Fruit fly (Drosophila melanogaster) whole organism, embryonic: Measurements from ENCODE around the gene peb.
A peak's percentile ranks its signal among the peaks of the same experiment; 100 is the strongest.

Source experiments
- ATbp ChIP-seq: fragments of 200-800 bp; sonication (Bioruptor generic); optimal IDR thresholded peaks from 2 replicates; lab custom pipeline; 2017; ENCODE audit warnings: missing biosample characterization, mild to moderate bottlenecking, missing genetic modification characterization, missing genetic modification reagents
- Aef1 ChIP-seq: fragments of 200-800 bp; sonication (Bioruptor generic); IDR thresholded peaks from 3 replicates; pipeline ENCODE4 v1.3.6; 2022; ENCODE audit warnings: missing biosample characterization, missing genetic modification characterization
- Atf-2 ChIP-seq: fragments of 200-800 bp; sonication (Bioruptor generic); optimal IDR thresholded peaks from 2 replicates; lab custom pipeline; 2016; ENCODE audit warnings: missing biosample characterization, missing genetic modification characterization
- Bgb ChIP-seq: fragments of 200-800 bp; sonication (Bioruptor generic); IDR thresholded peaks from 2 replicates; pipeline ENCODE4 v1.3.6; 2022; ENCODE audit warnings: missing biosample characterization, missing genetic modification characterization; ENCODE audit not compliant: partially characterized antibody
- CG11398 ChIP-seq: fragments of 200-800 bp; sonication (Bioruptor generic); optimal IDR thresholded peaks from 2 replicates; lab custom pipeline; 2016; ENCODE audit warnings: missing biosample characterization, missing genetic modification characterization
- CG11504 ChIP-seq: fragments of 200-800 bp; sonication (Bioruptor generic); optimal IDR thresholded peaks from 3 replicates; lab custom pipeline; 2019; ENCODE audit warnings: missing biosample characterization, mild to moderate bottlenecking, missing genetic modification characterization, moderate library complexity
- CG11560 ChIP-seq: fragments of 200-800 bp; sonication (Bioruptor generic); IDR thresholded peaks from 3 replicates; pipeline ENCODE4 v1.3.6; 2022; ENCODE audit warnings: missing biosample characterization, missing genetic modification characterization
- CG12236 ChIP-seq: fragments of 200-800 bp; sonication (Bioruptor generic); optimal IDR thresholded peaks from 2 replicates; lab custom pipeline; 2016; ENCODE audit warnings: missing biosample characterization, missing genetic modification characterization
- CG12942 ChIP-seq: fragments of 200-800 bp; sonication (Bioruptor generic); optimal IDR thresholded peaks from 3 replicates; lab custom pipeline; 2016; ENCODE audit warnings: missing biosample characterization, missing genetic modification characterization
- CG14014 ChIP-seq: fragments of 200-800 bp; sonication (Bioruptor generic); IDR thresholded peaks from 2 replicates; pipeline ENCODE4 v1.3.6; 2022; ENCODE audit warnings: missing biosample characterization, missing genetic modification characterization
- CG14050 ChIP-seq: fragments of 200-800 bp; sonication (Bioruptor generic); IDR thresholded peaks from 3 replicates; pipeline ENCODE4 v1.3.6; 2022; ENCODE audit warnings: missing biosample characterization, missing genetic modification characterization
- CG1529 ChIP-seq: fragments of 200-800 bp; sonication (Bioruptor generic); optimal IDR thresholded peaks from 3 replicates; lab custom pipeline; 2018; ENCODE audit warnings: missing biosample characterization, missing genetic modification characterization
- CG17361 ChIP-seq: fragments of 200-800 bp; sonication (Bioruptor generic); IDR thresholded peaks from 3 replicates; pipeline ENCODE4 v1.3.6; 2022; ENCODE audit warnings: missing biosample characterization, missing genetic modification characterization
- CG2116 ChIP-seq: fragments of 200-800 bp; sonication (Bioruptor generic); optimal IDR thresholded peaks from 3 replicates; lab custom pipeline; 2018; ENCODE audit warnings: missing biosample characterization, mild to moderate bottlenecking, missing genetic modification characterization
- CG33213 ChIP-seq: fragments of 200-800 bp; sonication (Bioruptor generic); optimal IDR thresholded peaks from 3 replicates; lab custom pipeline; 2016; ENCODE audit warnings: missing biosample characterization, missing genetic modification characterization
- CG4360 ChIP-seq: fragments of 200-800 bp; sonication (Bioruptor generic); IDR thresholded peaks from 2 replicates; pipeline ENCODE4 v1.3.6; 2022; ENCODE audit warnings: missing biosample characterization, missing genetic modification characterization
- CG6654 ChIP-seq: fragments of 200-800 bp; sonication (Bioruptor generic); optimal IDR thresholded peaks from 2 replicates; lab custom pipeline; 2017; ENCODE audit warnings: missing biosample characterization, mild to moderate bottlenecking, missing genetic modification characterization
- CHES-1-like ChIP-seq: fragments of 200-800 bp; sonication (Bioruptor generic); optimal IDR thresholded peaks from 2 replicates; lab custom pipeline; 2016; ENCODE audit warnings: missing biosample characterization, missing genetic modification characterization
- CrebB ChIP-seq: fragments of 200-800 bp; sonication (Bioruptor generic); optimal IDR thresholded peaks from 3 replicates; lab custom pipeline; 2018; ENCODE audit warnings: missing biosample characterization, mild to moderate bottlenecking, missing genetic modification characterization
- Dfd ChIP-seq, 2 experiments: fragments of >200 bp; optimal IDR thresholded peaks; 2 replicates each; lab custom pipeline; 2017; ENCODE audit warnings: missing biosample characterization in 2 of 2, missing genetic modification characterization in 2 of 2
- Dll ChIP-seq: fragments of 200-800 bp; sonication (Bioruptor generic); IDR thresholded peaks from 4 replicates; pipeline ENCODE4 v1.3.6; 2022; ENCODE audit warnings: missing biosample characterization, missing genetic modification characterization; ENCODE audit not compliant: partially characterized antibody
- Fer3 ChIP-seq: fragments of 200-800 bp; sonication (Bioruptor generic); optimal IDR thresholded peaks from 2 replicates; lab custom pipeline; 2018; ENCODE audit warnings: missing biosample characterization, mild to moderate bottlenecking, missing genetic modification characterization, moderate library complexity
- HLHmδ ChIP-seq: fragments of 200-800 bp; sonication (Bioruptor generic); optimal IDR thresholded peaks from 2 replicates; lab custom pipeline; 2018; ENCODE audit warnings: missing biosample characterization, mild to moderate bottlenecking, missing genetic modification characterization, moderate library complexity
- Hey ChIP-seq: fragments of 200-800 bp; sonication (Bioruptor generic); optimal IDR thresholded peaks from 3 replicates; lab custom pipeline; 2018; ENCODE audit warnings: missing biosample characterization, mild to moderate bottlenecking, missing genetic modification characterization
- MTF-1 ChIP-seq: fragments of 200-800 bp; sonication (Bioruptor generic); optimal IDR thresholded peaks from 2 replicates; lab custom pipeline; 2018; ENCODE audit warnings: missing biosample characterization, mild to moderate bottlenecking, missing genetic modification characterization, borderline replicate concordance
- Mrtf ChIP-seq: fragments of 200-800 bp; sonication (Bioruptor generic); IDR thresholded peaks from 3 replicates; pipeline ENCODE4 v1.3.6; 2022; ENCODE audit warnings: missing biosample characterization, missing genetic modification characterization
- NK7.1 ChIP-seq: fragments of 200-800 bp; sonication (Bioruptor generic); optimal IDR thresholded peaks from 3 replicates; lab custom pipeline; 2016; ENCODE audit warnings: missing biosample characterization, missing genetic modification characterization
- Oli ChIP-seq: fragments of 200-800 bp; sonication (Bioruptor generic); optimal IDR thresholded peaks from 2 replicates; lab custom pipeline; 2018; ENCODE audit warnings: missing biosample characterization, mild to moderate bottlenecking, missing genetic modification characterization, moderate library complexity
- PHDP ChIP-seq: fragments of 200-800 bp; sonication (Bioruptor generic); optimal IDR thresholded peaks from 3 replicates; lab custom pipeline; 2018; ENCODE audit warnings: missing biosample characterization, mild to moderate bottlenecking, missing genetic modification characterization, moderate library complexity
- Pdp1 ChIP-seq, 2 experiments: fragments of 200-800 bp; sonication (Bioruptor generic); optimal IDR thresholded peaks; 3 replicates each; lab custom pipeline; 2016; ENCODE audit warnings: missing biosample characterization in 2 of 2, missing genetic modification characterization in 2 of 2, mild to moderate bottlenecking in 1 of 2, moderate library complexity in 1 of 2
- Side ChIP-seq: fragments of 200-800 bp; sonication (Bioruptor generic); optimal IDR thresholded peaks from 2 replicates; lab custom pipeline; 2016; ENCODE audit warnings: missing biosample characterization, missing genetic modification characterization
- Ssrp ChIP-seq: fragments of 200-800 bp; sonication (Bioruptor generic); optimal IDR thresholded peaks from 2 replicates; lab custom pipeline; 2018; ENCODE audit warnings: missing biosample characterization, mild to moderate bottlenecking, missing genetic modification characterization, moderate library complexity
- Tbp ChIP-seq: fragments of >200 bp; optimal IDR thresholded peaks from 2 replicates; lab custom pipeline; 2018; ENCODE audit warnings: missing biosample characterization, missing genetic modification characterization
- ab ChIP-seq: fragments of 200-800 bp; sonication (Bioruptor generic); optimal IDR thresholded peaks from 2 replicates; lab custom pipeline; 2016; ENCODE audit warnings: missing biosample characterization, missing genetic modification characterization
- br ChIP-seq: fragments of >200 bp; optimal IDR thresholded peaks from 2 replicates; lab custom pipeline; 2017
- cg ChIP-seq: fragments of 200-800 bp; sonication (Bioruptor generic); optimal IDR thresholded peaks from 3 replicates; lab custom pipeline; 2019; ENCODE audit warnings: missing biosample characterization, mild to moderate bottlenecking, missing genetic modification characterization, moderate library complexity
- danr ChIP-seq: fragments of 200-800 bp; sonication (Bioruptor generic); IDR thresholded peaks from 2 replicates; pipeline ENCODE4 v1.3.6; 2022; ENCODE audit warnings: missing biosample characterization, missing genetic modification characterization
- dimm ChIP-seq: fragments of 200-800 bp; sonication (Bioruptor generic); IDR thresholded peaks from 2 replicates; pipeline ENCODE4 v1.3.6; 2022; ENCODE audit warnings: missing biosample characterization, missing genetic modification characterization
- gsb-n ChIP-seq: fragments of 200-800 bp; sonication (Bioruptor generic); optimal IDR thresholded peaks from 3 replicates; lab custom pipeline; 2018; ENCODE audit warnings: missing biosample characterization, mild to moderate bottlenecking, missing genetic modification characterization
- ken ChIP-seq: fragments of 200-800 bp; sonication (Bioruptor generic); IDR thresholded peaks from 3 replicates; pipeline ENCODE4 v1.3.6; 2022; ENCODE audit warnings: missing biosample characterization, missing genetic modification characterization
- lmd ChIP-seq: fragments of 200-800 bp; sonication (Bioruptor generic); IDR thresholded peaks from 2 replicates; pipeline ENCODE4 v1.3.6; 2022; ENCODE audit warnings: missing biosample characterization, missing genetic modification characterization
- peb ChIP-seq: fragments of 200-800 bp; sonication (Bioruptor generic); IDR thresholded peaks from 2 replicates; pipeline ENCODE4 v1.3.6; 2022; ENCODE audit warnings: missing biosample characterization, missing genetic modification characterization
- pum ChIP-seq: fragments of 200-800 bp; sonication (Bioruptor generic); optimal IDR thresholded peaks from 2 replicates; lab custom pipeline; 2016; ENCODE audit warnings: missing biosample characterization, missing genetic modification characterization
- repo ChIP-seq: fragments of 200-800 bp; sonication (Bioruptor generic); optimal IDR thresholded peaks from 2 replicates; lab custom pipeline; 2016; ENCODE audit warnings: missing biosample characterization, missing genetic modification characterization
- seq ChIP-seq: fragments of 200-800 bp; sonication (Bioruptor generic); IDR thresholded peaks from 2 replicates; pipeline ENCODE4 v1.3.6; 2022; ENCODE audit warnings: missing biosample characterization, missing genetic modification characterization
- sima ChIP-seq: fragments of 200-800 bp; sonication (Bioruptor generic); optimal IDR thresholded peaks from 2 replicates; lab custom pipeline; 2016; ENCODE audit warnings: missing biosample characterization, missing genetic modification characterization
- so ChIP-seq: fragments of 200-800 bp; sonication (Bioruptor generic); IDR thresholded peaks from 3 replicates; pipeline ENCODE4 v1.3.6; 2022; ENCODE audit warnings: missing biosample characterization, missing genetic modification characterization
- sob ChIP-seq: fragments of 200-800 bp; sonication (Bioruptor generic); IDR thresholded peaks from 2 replicates; pipeline ENCODE4 v1.3.6; 2022; ENCODE audit warnings: missing biosample characterization, missing genetic modification characterization
- unc-4 ChIP-seq: fragments of 200-800 bp; sonication (Bioruptor generic); IDR thresholded peaks from 2 replicates; pipeline ENCODE4 v1.3.6; 2022; ENCODE audit warnings: missing biosample characterization, missing genetic modification characterization; ENCODE audit not compliant: partially characterized antibody
- wdn ChIP-seq: fragments of 200-800 bp; sonication (Bioruptor generic); IDR thresholded peaks from 2 replicates; pipeline ENCODE4 v1.3.6; 2022; ENCODE audit warnings: missing biosample characterization, missing genetic modification characterization
- z ChIP-seq: fragments of 200-800 bp; sonication (Bioruptor generic); IDR thresholded peaks from 3 replicates; pipeline ENCODE4 v1.3.6; 2022; ENCODE audit warnings: missing biosample characterization, missing genetic modification characterization

The peb gene

DNA sequence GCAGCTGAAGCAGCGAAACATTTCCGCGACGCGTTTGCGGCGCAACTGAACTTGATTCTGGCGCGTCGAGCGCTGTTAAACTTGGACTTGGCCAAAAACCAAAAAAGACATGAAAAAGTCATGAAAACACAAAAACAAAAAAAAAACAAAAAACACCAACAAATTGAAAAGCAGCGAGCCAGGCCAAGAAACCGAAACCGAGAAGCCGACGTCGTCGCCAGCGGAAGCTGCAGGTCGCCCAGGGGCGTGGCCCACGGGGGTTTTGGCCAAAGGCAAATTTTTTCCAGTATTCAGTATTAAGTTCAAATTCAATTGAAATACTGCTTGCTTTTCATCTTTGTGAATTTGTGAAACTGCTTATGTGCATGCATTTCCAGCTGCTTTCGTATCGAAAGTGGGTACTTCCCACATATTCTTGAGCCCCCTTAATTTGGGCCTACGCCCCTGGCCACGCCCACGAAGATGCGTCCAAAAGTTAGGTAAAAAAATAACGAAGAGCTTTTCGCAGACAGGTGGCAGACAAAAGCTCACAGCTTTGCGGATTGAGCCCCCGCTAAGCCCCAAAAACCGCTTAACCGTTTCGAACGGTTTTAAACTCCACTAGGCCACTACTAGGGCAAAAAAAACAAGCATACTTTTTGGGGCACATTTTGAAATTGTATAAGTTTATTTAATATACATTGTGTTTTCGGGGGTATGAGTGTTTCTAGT is 49.4 kb downstream of the peb start, which contains the start of gene CG3009 (continued):
- peak; percentile 96 for TF ChIP-seq CG17361
- peak; percentile 96 for TF ChIP-seq CG11504
- TF ChIP-seq CG14050 (GFP tag; lab: Robert Waterston, UW), result peak; percentile 96
- TF ChIP-seq MTF-1 (GFP tag; lab: Kevin White, UChicago), result peak; percentile 94
- peak; percentile 96 for TF ChIP-seq Fer3
- TF ChIP-seq seq (GFP tag; lab: Robert Waterston, UW), result peak; percentile 98
- TF ChIP-seq CG2116 (GFP tag; lab: Kevin White, UChicago), result peak; percentile 84
- TF ChIP-seq CG12236 (GFP tag; lab: Kevin White, UChicago), result peak; percentile 95
- TF ChIP-seq z, result peak; percentile 77
- peak; percentile 96 for TF ChIP-seq NK7.1 (GFP tag; lab: Kevin White, UChicago)
- TF ChIP-seq unc-4 (GFP tag; lab: Robert Waterston, UW), result no peak
- TF ChIP-seq CG11560 (tag; lab: Robert Waterston, UW), result peak; percentile 90
- TF ChIP-seq Aef1 (GFP tag; lab: Robert Waterston, UW), result peak; percentile 97
- peak; percentile 97 for TF ChIP-seq CG11398 (GFP tag; lab: Kevin White, UChicago)
- peak; percentile 97 for TF ChIP-seq repo (GFP tag; lab: Kevin White, UChicago)
- TF ChIP-seq Mrtf, result peak; percentile 98
- TF ChIP-seq ab (GFP tag; lab: Kevin White, UChicago), result peak; percentile 87
- TF ChIP-seq Atf-2 (GFP tag; lab: Kevin White, UChicago), result peak; percentile 97
- peak; percentile 98 for TF ChIP-seq Side (GFP tag; lab: Kevin White, UChicago)
- peak; percentile 95 for TF ChIP-seq CrebB
- TF ChIP-seq CG33213 (GFP tag; lab: Kevin White, UChicago), result peak; percentile 96
- TF ChIP-seq sima (GFP tag; lab: Kevin White, UChicago), result peak; percentile 92
- peak; percentile 97 to 98 for TF ChIP-seq Pdp1 (GFP tag; optimal IDR thresholded peaks at IDR 0.05; lab: Kevin White, UChicago)
- peak; percentile 89 for TF ChIP-seq dimm
- TF ChIP-seq Hey (tag; lab: Kevin White, UChicago), result peak; percentile 91
- peak; percentile 96 for TF ChIP-seq ken (GFP tag; lab: Robert Waterston, UW)
- peak; percentile 99 for TF ChIP-seq lmd
- TF ChIP-seq Ssrp (tag; lab: Kevin White, UChicago), result peak; percentile 93
- peak; percentile 98 for TF ChIP-seq PHDP (tag; lab: Kevin White, UChicago)
- TF ChIP-seq danr (GFP tag; lab: Robert Waterston, UW), result peak; percentile 95
- TF ChIP-seq CG6654 (GFP tag; lab: Kevin White, UChicago), result peak; percentile 89
- peak; percentile 94 for TF ChIP-seq CG1529
- TF ChIP-seq Dll (GFP tag; lab: Robert Waterston, UW), result no peak
- TF ChIP-seq CG14014 (GFP tag; lab: Robert Waterston, UW), result peak; percentile 98
- peak; percentile 99 for TF ChIP-seq CHES-1-like (GFP tag; lab: Kevin White, UChicago)
- TF ChIP-seq CG12942 (GFP tag; lab: Kevin White, UChicago), result peak; percentile 96
- TF ChIP-seq cg, result peak; percentile 27
- no peak for TF ChIP-seq HLHmδ
- no peak for TF ChIP-seq br
- peak; percentile 98 for TF ChIP-seq sob
- peak; percentile 97 for TF ChIP-seq Oli (tag; lab: Kevin White, UChicago)
- peak; percentile 98 for TF ChIP-seq peb (GFP tag; lab: Robert Waterston, UW)
- TF ChIP-seq wdn, result peak; percentile 98
- peak; percentile 72 for TF ChIP-seq CG4360
- TF ChIP-seq ATbp, result peak; percentile 98
- TF ChIP-seq gsb-n, result peak; percentile 89
- TF ChIP-seq so, result peak; percentile 98
- peak; percentile 98 for TF ChIP-seq pum (GFP tag; lab: Kevin White, UChicago)
- no peak for TF ChIP-seq Tbp (GFP tag; lab: Kevin White, UChicago)
- peak; percentile 29; the same call in 1 of the 2 replicates for TF ChIP-seq Bgb (GFP tag; lab: Robert Waterston, UW)
- TF ChIP-seq Dfd (GFP tag; optimal IDR thresholded peaks at IDR 0.05; lab: Kevin White, UChicago), result no peak
